Worm (Caenorhabditis elegans) whole organism, mixed stage, embryonic: ENCODE data around the gene nhr-182.

Experiments used
- elt-3 ChIP-seq: fragments of 150-350 bp; optimal IDR thresholded peaks from 2 replicates; lab custom pipeline; 2014; ENCODE audit warnings: missing biosample characterization, missing genetic modification characterization
- lsy-2 ChIP-seq: fragments of 150-350 bp; optimal IDR thresholded peaks from 2 replicates; lab custom pipeline; 2014; ENCODE audit warnings: missing biosample characterization, missing genetic modification characterization

ce11 chrV:2254553-2255124, 5.1 kb downstream of the nhr-182 start, which contains the start of gene str-253:
- no peak for TF ChIP-seq elt-3 (tag; lab: Kevin White, UChicago)
- no peak for TF ChIP-seq lsy-2
